Worm (Caenorhabditis elegans) whole organism, L4/young adult: Measurements from ENCODE around the gene fbxa-215.
"Not testable (repeated sequence)": the region's sequence is repeated elsewhere in the genome, so short reads cannot be mapped to it uniquely, and the experiment has no call there.

Experiments
- W03F9.2 ChIP-seq: fragments of 150-350 bp; optimal IDR thresholded peaks from 2 replicates; lab custom pipeline; 2014; ENCODE audit warnings: missing biosample characterization, missing genetic modification characterization
- dao-5 ChIP-seq: sonication (generic microtip); optimal IDR thresholded peaks from 2 replicates; lab custom pipeline; 2016; ENCODE audit warnings: missing genotype, missing genetic modification characterization, moderate library complexity, missing compliant biosample characterization
- him-1 ChIP-seq: sonication (generic microtip); optimal IDR thresholded peaks from 2 replicates; lab custom pipeline; 2016; ENCODE audit warnings: missing genotype, missing genetic modification reagents, missing genetic modification characterization, missing compliant biosample characterization

ce11 chrIV:13652023-13652422 lies 14.7 kb downstream of the fbxa-215 start, which contains the start of gene Y45F10C.6:
- not testable (repeated sequence) for TF ChIP-seq him-1, W03F9.2, dao-5 (tag; lab: Kevin White, UChicago)
